Worm (Caenorhabditis elegans) whole organism, young adult: Measurements from ENCODE around the gene F10G2.2.

Source experiments
- B0261.1 ChIP-seq: sonication (generic microtip); optimal IDR thresholded peaks from 2 replicates; lab custom pipeline; 2016; ENCODE audit warnings: mild to moderate bottlenecking, missing genetic modification characterization, moderate library complexity, missing compliant biosample characterization
- F23B12.7 ChIP-seq: sonication (generic microtip); optimal IDR thresholded peaks from 2 replicates; lab custom pipeline; 2017; ENCODE audit warnings: missing genetic modification characterization, mild to moderate bottlenecking, missing compliant biosample characterization, antibody characterized with exemption, moderate library complexity; ENCODE audit not compliant: insufficient read depth
- F33H1.4 ChIP-seq: fragments of 200-800 bp; sonication (Bioruptor generic); IDR thresholded peaks from 2 replicates; pipeline ENCODE4 v1.3.6; 2022; ENCODE audit warnings: missing genetic modification reagents, missing genetic modification characterization, missing compliant biosample characterization
- F39B2.1 ChIP-seq: fragments of 200-800 bp; sonication (Bioruptor generic); IDR thresholded peaks from 2 replicates; pipeline ENCODE4 v1.3.6; 2022; ENCODE audit warnings: missing genetic modification reagents, missing genetic modification characterization, missing compliant biosample characterization
- F49E8.2 ChIP-seq: sonication (generic microtip); optimal IDR thresholded peaks from 3 replicates; lab custom pipeline; 2017; ENCODE audit warnings: missing genetic modification characterization, mild to moderate bottlenecking, missing compliant biosample characterization, antibody characterized with exemption, moderate library complexity; ENCODE audit not compliant: insufficient read depth
- F52B5.7 ChIP-seq: sonication (generic microtip); optimal IDR thresholded peaks from 2 replicates; lab custom pipeline; 2016; ENCODE audit warnings: mild to moderate bottlenecking, missing genetic modification characterization, missing compliant biosample characterization
- F57C9.4 ChIP-seq: sonication (generic microtip); optimal IDR thresholded peaks from 2 replicates; lab custom pipeline; 2017; ENCODE audit warnings: mild to moderate bottlenecking, missing genetic modification characterization, missing compliant biosample characterization
- T07F8.4 ChIP-seq: sonication (generic microtip); optimal IDR thresholded peaks from 2 replicates; lab custom pipeline; 2016; ENCODE audit warnings: mild to moderate bottlenecking, missing genetic modification characterization, moderate library complexity, missing compliant biosample characterization
- Y79H2A.3 ChIP-seq: fragments of 200-800 bp; sonication (Bioruptor generic); conservative IDR thresholded peaks from 2 replicates; pipeline ENCODE4 v1.3.6; 2022; ENCODE audit warnings: missing genetic modification reagents, missing genetic modification characterization, missing compliant biosample characterization
- Y95B8A.8 ChIP-seq: fragments of 200-800 bp; sonication (Bioruptor generic); IDR thresholded peaks from 2 replicates; pipeline ENCODE4 v1.3.6; 2022; ENCODE audit warnings: missing genetic modification reagents, missing genetic modification characterization, missing compliant biosample characterization
- akir-1 ChIP-seq: fragments of 200-800 bp; sonication (Bioruptor generic); optimal IDR thresholded peaks from 2 replicates; lab custom pipeline; 2018; ENCODE audit warnings: mild to moderate bottlenecking, missing genetic modification characterization, moderate library complexity, missing compliant biosample characterization
- ama-1 ChIP-seq, 3 experiments: fragments of 150-350 bp in 1 of 3; sonication (generic microtip) in 2 of 3; optimal IDR thresholded peaks; 2 replicates each; lab custom pipeline; 2014 to 2018; ENCODE audit warnings: missing biosample characterization in 2 of 3, missing genetic modification characterization in 2 of 3, missing genetic modification reagents in 2 of 3
- attf-3 ChIP-seq: fragments of 200-800 bp; sonication (Bioruptor generic); conservative IDR thresholded peaks from 2 replicates; pipeline ENCODE4 v1.3.6; 2022; ENCODE audit warnings: missing genetic modification reagents, missing genetic modification characterization, missing compliant biosample characterization
- cebp-1 ChIP-seq, 2 experiments: fragments of 200-800 bp in 1 of 2; sonication (Bioruptor generic) in 1 of 2; sonication (generic microtip) in 1 of 2; IDR thresholded peaks in 1 of 2; optimal IDR thresholded peaks in 1 of 2; 2 replicates each; pipeline versions ENCODE4 v1.3.6 to Lab custom; 2017 to 2022; ENCODE audit warnings: missing compliant biosample characterization in 2 of 2, missing genetic modification characterization in 2 of 2, mild to moderate bottlenecking in 1 of 2, missing genetic modification reagents in 1 of 2, moderate library complexity in 1 of 2
- cebp-2 ChIP-seq: fragments of 200-800 bp; sonication (Bioruptor generic); IDR thresholded peaks from 2 replicates; pipeline ENCODE4 v1.3.6; 2022; ENCODE audit warnings: missing genetic modification characterization, missing compliant biosample characterization
- ceh-100 ChIP-seq: fragments of 200-800 bp; sonication (Bioruptor generic); IDR thresholded peaks from 2 replicates; pipeline ENCODE4 v1.3.6; 2022; ENCODE audit warnings: missing genetic modification reagents, missing genetic modification characterization, missing compliant biosample characterization
- die-1 ChIP-seq: sonication (generic microtip); optimal IDR thresholded peaks from 2 replicates; lab custom pipeline; 2016; ENCODE audit warnings: missing genotype, mild to moderate bottlenecking, missing genetic modification characterization, missing compliant biosample characterization
- dpff-1 ChIP-seq: sonication (generic microtip); optimal IDR thresholded peaks from 2 replicates; lab custom pipeline; 2017; ENCODE audit warnings: mild to moderate bottlenecking, missing genetic modification characterization, missing compliant biosample characterization
- egl-18 ChIP-seq: fragments of 200-800 bp; sonication (Bioruptor generic); IDR thresholded peaks from 2 replicates; pipeline ENCODE4 v1.3.6; 2022; ENCODE audit warnings: missing genetic modification reagents, missing genetic modification characterization, missing compliant biosample characterization
- egl-44 ChIP-seq: fragments of 200-800 bp; sonication (Bioruptor generic); IDR thresholded peaks from 2 replicates; pipeline ENCODE4 v1.3.6; 2022; ENCODE audit warnings: missing genetic modification reagents, missing genetic modification characterization, missing compliant biosample characterization
- gei-17 ChIP-seq: fragments of 200-800 bp; sonication (Bioruptor generic); optimal IDR thresholded peaks from 2 replicates; lab custom pipeline; 2018; ENCODE audit warnings: mild to moderate bottlenecking, missing genetic modification characterization, missing compliant biosample characterization
- him-1 ChIP-seq: sonication (generic microtip); optimal IDR thresholded peaks from 2 replicates; lab custom pipeline; 2016; ENCODE audit warnings: missing genotype, missing genetic modification reagents, missing genetic modification characterization, missing compliant biosample characterization
- lin-26 ChIP-seq: fragments of 200-800 bp; sonication (Bioruptor generic); IDR thresholded peaks from 2 replicates; pipeline ENCODE4 v1.3.6; 2022; ENCODE audit warnings: missing genetic modification reagents, missing genetic modification characterization, missing compliant biosample characterization
- lir-1 ChIP-seq: fragments of 200-800 bp; sonication (Bioruptor generic); conservative IDR thresholded peaks from 2 replicates; pipeline ENCODE4 v1.3.6; 2022; ENCODE audit warnings: missing genetic modification reagents, missing genetic modification characterization, missing compliant biosample characterization
- lsy-27 ChIP-seq: sonication (generic microtip); optimal IDR thresholded peaks from 2 replicates; lab custom pipeline; 2017; ENCODE audit warnings: missing genetic modification characterization, mild to moderate bottlenecking, missing compliant biosample characterization, antibody characterized with exemption, missing genotype, borderline replicate concordance; ENCODE audit not compliant: insufficient read depth
- madf-10 ChIP-seq: sonication (generic microtip); optimal IDR thresholded peaks from 2 replicates; lab custom pipeline; 2016; ENCODE audit warnings: mild to moderate bottlenecking, missing genetic modification characterization, missing compliant biosample characterization
- madf-3 ChIP-seq: fragments of 200-800 bp; sonication (Bioruptor generic); IDR thresholded peaks from 2 replicates; pipeline ENCODE4 v1.3.6; 2022; ENCODE audit warnings: missing genetic modification reagents, missing genetic modification characterization, missing compliant biosample characterization
- mxl-1 ChIP-seq: sonication (generic microtip); optimal IDR thresholded peaks from 2 replicates; lab custom pipeline; 2016; ENCODE audit warnings: missing genetic modification characterization, missing compliant biosample characterization
- nhr-179 ChIP-seq: sonication (generic microtip); optimal IDR thresholded peaks from 2 replicates; lab custom pipeline; 2016; ENCODE audit warnings: mild to moderate bottlenecking, missing genetic modification characterization, missing compliant biosample characterization
- rec-8 ChIP-seq, 2 experiments: sonication (generic microtip); optimal IDR thresholded peaks; 2 replicates each; lab custom pipeline; 2016; ENCODE audit warnings: mild to moderate bottlenecking in 2 of 2, missing genetic modification characterization in 2 of 2, missing genetic modification reagents in 2 of 2, missing genotype in 2 of 2, missing biosample characterization in 1 of 2, missing compliant biosample characterization in 1 of 2, moderate library complexity in 1 of 2
- repo-1 ChIP-seq: sonication (generic microtip); optimal IDR thresholded peaks from 2 replicates; lab custom pipeline; 2017; ENCODE audit warnings: mild to moderate bottlenecking, missing genetic modification characterization, missing compliant biosample characterization
- sea-2 ChIP-seq: fragments of 200-800 bp; sonication (Bioruptor generic); IDR thresholded peaks from 2 replicates; pipeline ENCODE4 v1.3.6; 2022; ENCODE audit warnings: missing genetic modification characterization, missing compliant biosample characterization
- snpc-3.4 ChIP-seq: sonication (generic microtip); optimal IDR thresholded peaks from 2 replicates; lab custom pipeline; 2017; ENCODE audit warnings: missing genetic modification characterization, mild to moderate bottlenecking, missing compliant biosample characterization, antibody characterized with exemption, moderate library complexity, missing genotype, missing genetic modification reagents
- sptf-2 ChIP-seq: fragments of 200-800 bp; sonication (Bioruptor generic); optimal IDR thresholded peaks from 2 replicates; lab custom pipeline; 2018; ENCODE audit warnings: mild to moderate bottlenecking, missing genetic modification characterization, missing compliant biosample characterization
- unc-130 ChIP-seq: sonication (generic microtip); optimal IDR thresholded peaks from 2 replicates; lab custom pipeline; 2016; ENCODE audit warnings: missing genetic modification reagents, missing genetic modification characterization, missing compliant biosample characterization
- ztf-28 ChIP-seq: fragments of 200-800 bp; sonication (Bioruptor generic); IDR thresholded peaks from 2 replicates; pipeline ENCODE4 v1.3.6; 2022; ENCODE audit warnings: missing genetic modification reagents, missing genetic modification characterization, missing compliant biosample characterization
- ztf-3 ChIP-seq: fragments of 200-800 bp; sonication (Bioruptor generic); optimal IDR thresholded peaks from 2 replicates; lab custom pipeline; 2018; ENCODE audit warnings: mild to moderate bottlenecking, missing genetic modification characterization, missing compliant biosample characterization

Gene F10G2.2

DNA sequence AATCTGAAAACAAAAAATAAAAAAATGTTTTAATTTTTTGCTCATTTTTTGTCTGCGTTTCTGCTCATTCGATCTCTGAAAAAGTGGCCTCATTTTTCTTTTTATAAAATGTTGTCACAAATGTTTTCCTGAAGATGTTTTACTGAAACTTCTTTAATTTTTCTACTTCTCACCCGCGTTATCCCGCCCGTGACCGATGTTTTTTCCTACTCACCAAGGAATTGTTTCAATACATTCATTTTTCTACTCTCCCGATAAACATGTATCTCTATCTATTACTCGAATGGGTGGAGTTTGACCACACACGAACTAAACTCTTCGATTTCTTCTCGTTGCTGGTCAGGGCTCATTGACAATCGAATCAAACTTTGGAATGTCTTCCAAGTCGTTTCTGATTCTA is at the start of gene F10G2.2:
Gene F10G2.2 (plus strand): TSS at position 301 of the 400 bp plus-strand sequence.
- TF ChIP-seq dpff-1 (tag; lab: Kevin White, UChicago) (no peak), T07F8.4 (no peak), gei-17 (GFP tag; lab: Kevin White, UChicago) (no peak), sptf-2 (GFP tag; lab: Kevin White, UChicago) (no peak)

ce11 chrV:7282037-7282436 is 48.9 kb upstream of the F10G2.2 start, which contains the start of gene C13A2.3:
C13A2.3 (plus strand) TSS chrV:7282337.
- TF ChIP-seq sea-2 (GFP tag; lab: Robert Waterston, UW) (no peak), F23B12.7 (tag; lab: Kevin White, UChicago) (no peak), ceh-100 (no peak), akir-1 (GFP tag; lab: Kevin White, UChicago) (no peak), cebp-2 (GFP tag; lab: Robert Waterston, UW) (no peak), ama-1 (optimal IDR thresholded peaks at IDR 0.05; lab: Kevin White, UChicago) (no peak), ama-1 (GFP tag; optimal IDR thresholded peaks at IDR 0.05; lab: Kevin White, UChicago) (no peak), him-1 (tag; lab: Kevin White, UChicago) (no peak), lin-26 (no peak), B0261.1 (tag; lab: Kevin White, UChicago) (no peak), T07F8.4 (no peak)

- TF ChIP-seq attf-3 (no peak), F52B5.7 (tag; lab: Kevin White, UChicago) (no peak), mxl-1 (tag; lab: Kevin White, UChicago) (no peak), repo-1 (tag; lab: Kevin White, UChicago) (no peak), F49E8.2 (tag; lab: Kevin White, UChicago) (no peak), unc-130 (GFP tag; lab: Kevin White, UChicago) (no peak), lsy-27 (tag; lab: Kevin White, UChicago) (no peak), rec-8 (tag; optimal IDR thresholded peaks at IDR 0.05; lab: Kevin White, UChicago) (no peak), him-1 (tag; lab: Kevin White, UChicago) (no peak), snpc-3.4 (tag; lab: Kevin White, UChicago) (no peak), ztf-3 (no peak), egl-18 (GFP tag; lab: Robert Waterston, UW) (no peak), F57C9.4 (tag; lab: Kevin White, UChicago) (no peak), Y95B8A.8 (GFP tag; lab: Robert Waterston, UW) (no peak), F39B2.1 (no peak)
- TF ChIP-seq, all 124 proteins: peak for 0
Measured at ce11 chrV:7288699-7289098, 42.3 kb upstream of the F10G2.2 start, which contains the start of gene C13A2.1. C13A2.1 (plus strand) TSS chrV:7288999.

DNA sequence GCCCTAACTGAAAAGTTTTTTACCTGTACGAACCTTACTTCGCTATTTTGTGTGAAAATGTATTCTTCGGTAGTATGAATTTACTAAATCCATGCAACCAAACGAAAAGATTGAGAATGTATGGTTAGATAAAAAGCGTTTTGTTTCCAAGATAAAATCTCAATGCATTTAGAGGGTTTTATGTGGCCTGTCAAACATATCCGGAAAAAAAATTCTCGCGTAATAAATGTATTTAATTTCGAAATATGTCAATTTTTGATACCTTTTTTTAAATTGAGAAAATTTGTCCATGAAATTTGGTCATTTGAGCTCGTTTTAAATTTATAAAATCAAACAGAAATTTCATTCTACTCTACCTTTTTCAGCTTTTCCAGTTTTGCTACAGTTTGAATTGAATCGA is 35.7 kb upstream of the F10G2.2 start, which contains the start of gene F07G11.4:
Gene F07G11.4 (minus strand): TSS at position 101 of the 400 bp plus-strand sequence.
- TF ChIP-seq nhr-179 (tag; lab: Kevin White, UChicago) (no peak), madf-3 (GFP tag; lab: Robert Waterston, UW) (no peak), rec-8 (tag; optimal IDR thresholded peaks at IDR 0.05; lab: Kevin White, UChicago) (no peak), egl-44 (GFP tag; lab: Robert Waterston, UW) (no peak), lir-1 (GFP tag; lab: Robert Waterston, UW) (no peak), ztf-3 (no peak), ztf-28 (no peak), cebp-1 (GFP tag; IDR thresholded peaks at IDR 0.05; lab: Robert Waterston, UW) (no peak), cebp-1 (tag; optimal IDR thresholded peaks at IDR 0.05; lab: Kevin White, UChicago) (no peak), Y79H2A.3 (no peak), die-1 (tag; lab: Kevin White, UChicago) (no peak), F33H1.4 (GFP tag; lab: Robert Waterston, UW) (no peak), madf-10 (no peak), sptf-2 (GFP tag; lab: Kevin White, UChicago) (no peak)
